Fruit fly (Drosophila melanogaster) whole organism, prepupa: ENCODE measurements around the gene CG13004.

ENCODE experiments used
- CG10631 ChIP-seq: fragments of 200-800 bp; sonication (Bioruptor generic); optimal IDR thresholded peaks from 2 replicates; lab custom pipeline; 2016; ENCODE audit warnings: missing biosample characterization, missing genetic modification characterization
- CG11294 ChIP-seq: fragments of 200-800 bp; sonication (Bioruptor generic); IDR thresholded peaks from 2 replicates; pipeline ENCODE4 v1.3.6; 2022; ENCODE audit warnings: missing biosample characterization, missing genetic modification characterization
- CG11762 ChIP-seq: fragments of 200-800 bp; sonication (Bioruptor generic); optimal IDR thresholded peaks from 3 replicates; lab custom pipeline; 2016; ENCODE audit warnings: missing biosample characterization, missing genetic modification characterization; ENCODE audit not compliant: insufficient read depth
- CG11902 ChIP-seq: fragments of 200-800 bp; sonication (Bioruptor generic); optimal IDR thresholded peaks from 3 replicates; lab custom pipeline; 2016; ENCODE audit warnings: missing biosample characterization, missing genetic modification characterization
- CG15336 ChIP-seq: fragments of 200-800 bp; sonication (Bioruptor generic); IDR thresholded peaks from 2 replicates; pipeline ENCODE4 v1.3.6; 2022; ENCODE audit warnings: missing biosample characterization, missing genetic modification characterization
- CG1621 ChIP-seq: fragments of 200-800 bp; sonication (Bioruptor generic); optimal IDR thresholded peaks from 3 replicates; lab custom pipeline; 2018; ENCODE audit warnings: missing biosample characterization, mild to moderate bottlenecking, missing genetic modification characterization
- CG31627 ChIP-seq: fragments of 200-800 bp; sonication (Bioruptor generic); optimal IDR thresholded peaks from 3 replicates; lab custom pipeline; 2016; ENCODE audit warnings: missing biosample characterization, missing genetic modification characterization
- CG3919 ChIP-seq: fragments of 200-800 bp; sonication (Bioruptor generic); optimal IDR thresholded peaks from 3 replicates; lab custom pipeline; 2016; ENCODE audit warnings: missing biosample characterization, missing genetic modification characterization
- CG6163 ChIP-seq: fragments of 200-800 bp; sonication (Bioruptor generic); IDR thresholded peaks from 3 replicates; pipeline ENCODE4 v1.3.6; 2022; ENCODE audit warnings: missing biosample characterization, missing genetic modification characterization
- CG6792 ChIP-seq: fragments of 200-800 bp; sonication (Bioruptor generic); optimal IDR thresholded peaks from 3 replicates; lab custom pipeline; 2016; ENCODE audit warnings: missing biosample characterization, missing genetic modification characterization
- CG6854 ChIP-seq: fragments of 200-800 bp; sonication (Bioruptor generic); optimal IDR thresholded peaks from 2 replicates; lab custom pipeline; 2017; ENCODE audit warnings: missing biosample characterization, mild to moderate bottlenecking, missing genetic modification characterization
- CG7368 ChIP-seq: fragments of 200-800 bp; sonication (Bioruptor generic); optimal IDR thresholded peaks from 3 replicates; lab custom pipeline; 2016; ENCODE audit warnings: missing biosample characterization, missing genetic modification characterization
- CG8119 ChIP-seq: fragments of 200-800 bp; sonication (Bioruptor generic); IDR thresholded peaks from 3 replicates; pipeline ENCODE4 v1.3.6; 2022; ENCODE audit warnings: missing biosample characterization, missing genetic modification characterization
- Eip75B ChIP-seq: fragments of 200-800 bp; sonication (Bioruptor generic); optimal IDR thresholded peaks from 3 replicates; lab custom pipeline; 2016; ENCODE audit warnings: missing biosample characterization, missing genetic modification characterization
- Eip78C ChIP-seq: fragments of 200-800 bp; sonication (Bioruptor generic); peaks from one replicate; lab custom pipeline; 2016; ENCODE audit warnings: missing biosample characterization, missing genetic modification characterization
- Ets96B ChIP-seq: fragments of 200-800 bp; optimal IDR thresholded peaks from 2 replicates; lab custom pipeline; 2019; ENCODE audit warnings: missing biosample characterization, mild to moderate bottlenecking, missing genetic modification characterization, moderate library complexity
- Gug ChIP-seq: fragments of 200-800 bp; sonication (Bioruptor generic); IDR thresholded peaks from 2 replicates; pipeline ENCODE4 v1.3.6; 2022; ENCODE audit warnings: missing biosample characterization, missing genetic modification characterization
- Hr38 ChIP-seq: sonication (Bioruptor generic); optimal IDR thresholded peaks from 2 replicates; lab custom pipeline; 2016; ENCODE audit warnings: missing biosample characterization, missing genetic modification characterization
- Hr4 ChIP-seq: fragments of 200-800 bp; sonication (Bioruptor generic); optimal IDR thresholded peaks from 3 replicates; lab custom pipeline; 2016; ENCODE audit warnings: missing biosample characterization, missing genetic modification characterization
- Lpt ChIP-seq: fragments of 200-800 bp; sonication (Bioruptor generic); optimal IDR thresholded peaks from 3 replicates; lab custom pipeline; 2016; ENCODE audit warnings: missing biosample characterization, missing genetic modification characterization
- Met ChIP-seq: fragments of 200-800 bp; sonication (Bioruptor generic); optimal IDR thresholded peaks from 3 replicates; lab custom pipeline; 2016; ENCODE audit warnings: missing biosample characterization, missing genetic modification characterization
- OdsH ChIP-seq: fragments of 200-800 bp; sonication (Bioruptor generic); optimal IDR thresholded peaks from 3 replicates; lab custom pipeline; 2016; ENCODE audit warnings: missing biosample characterization, missing genetic modification characterization
- Smox ChIP-seq: fragments of 200-800 bp; sonication (Bioruptor generic); optimal IDR thresholded peaks from 3 replicates; lab custom pipeline; 2016; ENCODE audit warnings: missing biosample characterization, missing genetic modification characterization
- acj6 ChIP-seq: fragments of 200-800 bp; sonication (Bioruptor generic); optimal IDR thresholded peaks from 3 replicates; lab custom pipeline; 2016; ENCODE audit warnings: missing biosample characterization, missing genetic modification characterization
- cyc ChIP-seq: fragments of 200-800 bp; sonication (Bioruptor generic); optimal IDR thresholded peaks from 3 replicates; lab custom pipeline; 2016; ENCODE audit warnings: missing biosample characterization, missing genetic modification characterization
- dac ChIP-seq: fragments of 200-800 bp; sonication (Bioruptor generic); optimal IDR thresholded peaks from 2 replicates; lab custom pipeline; 2017; ENCODE audit warnings: missing biosample characterization, mild to moderate bottlenecking, missing genetic modification characterization
- dsx ChIP-seq: fragments of 200-800 bp; optimal IDR thresholded peaks from 3 replicates; lab custom pipeline; 2019; ENCODE audit warnings: missing biosample characterization, mild to moderate bottlenecking, missing genetic modification characterization, moderate library complexity; ENCODE audit not compliant: poor library complexity, severe bottlenecking
- eg ChIP-seq: fragments of 200-800 bp; sonication (Bioruptor generic); IDR thresholded peaks from 3 replicates; pipeline ENCODE4 v1.3.6; 2022; ENCODE audit warnings: missing biosample characterization, missing genetic modification characterization
- esn ChIP-seq: fragments of 200-800 bp; sonication (Bioruptor generic); optimal IDR thresholded peaks from 2 replicates; lab custom pipeline; 2016; ENCODE audit warnings: missing biosample characterization, mild to moderate bottlenecking, missing genetic modification characterization, moderate library complexity
- fkh ChIP-seq: fragments of 200-800 bp; sonication (Bioruptor generic); optimal IDR thresholded peaks from 3 replicates; lab custom pipeline; 2017; ENCODE audit warnings: missing biosample characterization, mild to moderate bottlenecking, missing genetic modification characterization, moderate library complexity
- net ChIP-seq: fragments of 200-800 bp; sonication (Bioruptor generic); optimal IDR thresholded peaks from 3 replicates; lab custom pipeline; 2016; ENCODE audit warnings: missing biosample characterization, missing genetic modification characterization
- ss ChIP-seq, 2 experiments: fragments of 200-800 bp; sonication (Bioruptor generic); optimal IDR thresholded peaks; 2 replicates in 1 of 2; 3 replicates in 1 of 2; lab custom pipeline; 2017 to 2018; ENCODE audit warnings: mild to moderate bottlenecking in 2 of 2, missing biosample characterization in 2 of 2, missing genetic modification characterization in 2 of 2, moderate library complexity in 1 of 2
- svp ChIP-seq: fragments of 200-800 bp; sonication (Bioruptor generic); peaks from one replicate; lab custom pipeline; 2016; ENCODE audit warnings: missing biosample characterization, missing genetic modification characterization
- topi ChIP-seq: fragments of 200-800 bp; sonication (Bioruptor generic); optimal IDR thresholded peaks from 3 replicates; lab custom pipeline; 2016; ENCODE audit warnings: missing biosample characterization, missing genetic modification characterization
- vri ChIP-seq: fragments of 200-800 bp; sonication (Bioruptor generic); optimal IDR thresholded peaks from 3 replicates; lab custom pipeline; 2016; ENCODE audit warnings: missing biosample characterization, mild to moderate bottlenecking, missing genetic modification characterization

The CG13004 gene

dm6 chrX:16835304-16835703 lies at the start of gene CG13004, which contains the start of gene CG46306:
Gene CG13004 (minus strand): TSS chrX:16835520.
Gene CG46306 (minus strand): TSS chrX:16835520.
- TF ChIP-seq Lpt (GFP tag; lab: Kevin White, UChicago), result no peak
- peak; percentile 12 for TF ChIP-seq net (GFP tag; lab: Kevin White, UChicago)
- no peak for TF ChIP-seq CG3919 (GFP tag; lab: Kevin White, UChicago)
- TF ChIP-seq esn (GFP tag; lab: Kevin White, UChicago), result peak; percentile 7
- TF ChIP-seq CG6163, result peak; percentile 59
- TF ChIP-seq CG31627, result no peak
- peak in 1 of 2 experiments; percentile 19 for TF ChIP-seq ss (GFP tag; optimal IDR thresholded peaks at IDR 0.05; lab: Kevin White, UChicago)
- TF ChIP-seq eg, result peak; percentile 53; the same call in 2 of the 3 replicates
- TF ChIP-seq topi (GFP tag; lab: Kevin White, UChicago), result no peak
- TF ChIP-seq dsx (GFP tag; lab: Kevin White, UChicago), result peak; percentile 32
- TF ChIP-seq svp (GFP tag; lab: Kevin White, UChicago), result peak; percentile 35
- peak; percentile 40; the same call in 1 of the 2 replicates for TF ChIP-seq CG15336 (GFP tag; lab: Robert Waterston, UW)

dm6 chrX:16884280-16884679 lies 49.0 kb upstream of the CG13004 start, which contains the start of the genes Nprl2 and Polr3I:
Gene Nprl2 (minus strand): TSS chrX:16884365.
Gene Polr3I (plus strand): TSS chrX:16884581.
- peak; percentile 12 for TF ChIP-seq Eip78C (GFP tag; lab: Kevin White, UChicago)
- no peak for TF ChIP-seq CG10631 (GFP tag; lab: Kevin White, UChicago)

dm6 chrX:16881015-16881414 lies 45.7 kb upstream of the CG13004 start, which contains the start of gene CG4872:
Gene CG4872 (plus strand): TSS chrX:16881347.
- TF ChIP-seq Hr38 (GFP tag; lab: Kevin White, UChicago) (no peak), fkh (GFP tag; lab: Kevin White, UChicago) (no peak), CG11902 (GFP tag; lab: Kevin White, UChicago) (no peak), CG11762 (GFP tag; lab: Kevin White, UChicago) (no peak), topi (GFP tag; lab: Kevin White, UChicago) (no peak), Met (GFP tag; lab: Kevin White, UChicago) (no peak), Ets96B (tag; lab: Kevin White, UChicago) (no peak), CG6792 (peak; percentile 15), Eip78C (GFP tag; lab: Kevin White, UChicago) (peak; percentile 71), esn (GFP tag; lab: Kevin White, UChicago) (peak; percentile 23), eg (peak; percentile 12; the same call in 1 of the 3 replicates), acj6 (GFP tag; lab: Kevin White, UChicago) (peak; percentile 11)
- TF ChIP-seq, all 60 proteins: peak for 5

dm6 chrX:16880013-16880412 lies 44.7 kb upstream of the CG13004 start:
- TF ChIP-seq CG7368 (GFP tag; lab: Kevin White, UChicago), result no peak
- TF ChIP-seq Gug, result no peak
- TF ChIP-seq topi (GFP tag; lab: Kevin White, UChicago), result no peak
- no peak for TF ChIP-seq CG31627
- TF ChIP-seq Eip75B (GFP tag; lab: Kevin White, UChicago), result no peak
- TF ChIP-seq Met (GFP tag; lab: Kevin White, UChicago), result no peak
- no peak for TF ChIP-seq ss (GFP tag; optimal IDR thresholded peaks at IDR 0.05; lab: Kevin White, UChicago)
- no peak for TF ChIP-seq Ets96B (tag; lab: Kevin White, UChicago)
- no peak for TF ChIP-seq CG1621 (tag; lab: Kevin White, UChicago)
- no peak for TF ChIP-seq CG15336 (GFP tag; lab: Robert Waterston, UW)
- 0 out of 3 replicates have a peak, but pooled peaks have one; percentile 17 for TF ChIP-seq eg
- TF ChIP-seq CG11294 (GFP tag; lab: Robert Waterston, UW), result peak; percentile 15; the same call in 1 of the 2 replicates
- TF ChIP-seq CG6163, result no peak
- no peak for TF ChIP-seq Hr4 (GFP tag; lab: Kevin White, UChicago)
- no peak for TF ChIP-seq vri (GFP tag; lab: Kevin White, UChicago)
- TF ChIP-seq CG6792, result no peak
- TF ChIP-seq cyc (GFP tag; lab: Kevin White, UChicago), result no peak
- TF ChIP-seq OdsH (GFP tag; lab: Kevin White, UChicago), result no peak
- no peak for TF ChIP-seq CG6854 (GFP tag; lab: Kevin White, UChicago)
- no peak for TF ChIP-seq Smox (GFP tag; lab: Kevin White, UChicago)
- peak; percentile 27; the same call in 1 of the 3 replicates for TF ChIP-seq CG8119 (GFP tag; lab: Robert Waterston, UW)
- no peak for TF ChIP-seq dac (GFP tag; lab: Kevin White, UChicago)
- TF ChIP-seq Eip78C (GFP tag; lab: Kevin White, UChicago), result peak; percentile 51
